Fruit fly (Drosophila melanogaster) whole organism, embryonic: ENCODE data around the gene CG1307.

Experiments used
- B-H1 ChIP-seq: fragments of 200-800 bp; sonication (Bioruptor generic); IDR thresholded peaks from 3 replicates; pipeline ENCODE4 v1.3.6; 2022; ENCODE audit warnings: missing biosample characterization, missing genetic modification characterization
- CG18619 ChIP-seq: fragments of 200-800 bp; sonication (Bioruptor generic); optimal IDR thresholded peaks from 3 replicates; lab custom pipeline; 2017; ENCODE audit warnings: missing biosample characterization, mild to moderate bottlenecking, missing genetic modification characterization
- CG31388 ChIP-seq: fragments of 200-800 bp; sonication (Bioruptor generic); optimal IDR thresholded peaks from 2 replicates; lab custom pipeline; 2016; ENCODE audit warnings: missing biosample characterization, missing genetic modification characterization
- CG33213 ChIP-seq: fragments of 200-800 bp; sonication (Bioruptor generic); optimal IDR thresholded peaks from 3 replicates; lab custom pipeline; 2016; ENCODE audit warnings: missing biosample characterization, missing genetic modification characterization
- CG3407 ChIP-seq: fragments of 200-800 bp; sonication (Bioruptor generic); optimal IDR thresholded peaks from 2 replicates; lab custom pipeline; 2018; ENCODE audit warnings: missing biosample characterization, mild to moderate bottlenecking, missing genetic modification characterization
- D ChIP-seq, 2 experiments: fragments of 200-800 bp in 1 of 2; fragments of >200 bp in 1 of 2; sonication (Bioruptor generic) in 1 of 2; optimal IDR thresholded peaks; 2 replicates in 1 of 2; 3 replicates in 1 of 2; lab custom pipeline; 2017; ENCODE audit warnings: mild to moderate bottlenecking in 1 of 2, missing biosample characterization in 1 of 2, missing genetic modification characterization in 1 of 2, missing genetic modification reagents in 1 of 2
- Meics ChIP-seq: fragments of 200-800 bp; sonication (Bioruptor generic); optimal IDR thresholded peaks from 2 replicates; lab custom pipeline; 2017; ENCODE audit warnings: missing biosample characterization, mild to moderate bottlenecking, missing genetic modification characterization
- Mrtf ChIP-seq: fragments of 200-800 bp; sonication (Bioruptor generic); IDR thresholded peaks from 3 replicates; pipeline ENCODE4 v1.3.6; 2022; ENCODE audit warnings: missing biosample characterization, missing genetic modification characterization
- h ChIP-seq: fragments of >200 bp; optimal IDR thresholded peaks from 2 replicates; lab custom pipeline; 2017
- mam ChIP-seq: fragments of 200-800 bp; sonication (Bioruptor generic); optimal IDR thresholded peaks from 3 replicates; lab custom pipeline; 2016; ENCODE audit warnings: missing biosample characterization, missing genetic modification characterization
- nmo ChIP-seq: fragments of 200-800 bp; sonication (Bioruptor generic); optimal IDR thresholded peaks from 2 replicates; lab custom pipeline; 2018; ENCODE audit warnings: missing biosample characterization, mild to moderate bottlenecking, missing genetic modification characterization, moderate library complexity
- nom ChIP-seq: fragments of 200-800 bp; sonication (Bioruptor generic); optimal IDR thresholded peaks from 2 replicates; lab custom pipeline; 2017; ENCODE audit warnings: missing biosample characterization, missing genetic modification characterization, mild to moderate bottlenecking, moderate library complexity, missing genetic modification reagents
- pan ChIP-seq, 4 experiments: fragments of >200 bp in 3 of 4; fragments of 200-800 bp in 1 of 4; sonication (Bioruptor generic) in 1 of 4; optimal IDR thresholded peaks in 3 of 4; IDR thresholded peaks in 1 of 4; 2 replicates each; pipeline versions ENCODE4 v1.3.6 to Lab custom; 2017 to 2022; ENCODE audit warnings: missing biosample characterization in 2 of 4, missing genetic modification characterization in 2 of 4, mixed read lengths in 1 of 4

dm6 chr3R:6672303-6673007 is 15.2 kb upstream of the CG1307 start:
- TF ChIP-seq Mrtf (GFP tag; lab: Robert Waterston, UW) (no peak), Meics (GFP tag; lab: Kevin White, UChicago) (no peak), CG3407 (GFP tag; lab: Kevin White, UChicago) (no peak), pan (optimal IDR thresholded peaks at IDR 0.05; lab: Kevin White, UChicago) (no peak), pan (GFP tag; optimal IDR thresholded peaks at IDR 0.05 in 1 of 2, IDR thresholded peaks at IDR 0.05 in 1 of 2) (no peak), CG31388 (GFP tag; lab: Kevin White, UChicago) (no peak), CG33213 (no peak), CG18619 (GFP tag; lab: Kevin White, UChicago) (no peak), B-H1 (no peak), nom (GFP tag; lab: Kevin White, UChicago) (no peak), D (optimal IDR thresholded peaks at IDR 0.05; lab: Kevin White, UChicago) (no peak), D (GFP tag; optimal IDR thresholded peaks at IDR 0.05; lab: Kevin White, UChicago) (peak; percentile 43), h (lab: Kevin White, UChicago) (no peak), mam (GFP tag; lab: Kevin White, UChicago) (no peak), nmo (GFP tag; lab: Kevin White, UChicago) (peak; percentile 29)
